Worm (Caenorhabditis elegans): ENCODE results near the gene F46C8.1.

DNA sequence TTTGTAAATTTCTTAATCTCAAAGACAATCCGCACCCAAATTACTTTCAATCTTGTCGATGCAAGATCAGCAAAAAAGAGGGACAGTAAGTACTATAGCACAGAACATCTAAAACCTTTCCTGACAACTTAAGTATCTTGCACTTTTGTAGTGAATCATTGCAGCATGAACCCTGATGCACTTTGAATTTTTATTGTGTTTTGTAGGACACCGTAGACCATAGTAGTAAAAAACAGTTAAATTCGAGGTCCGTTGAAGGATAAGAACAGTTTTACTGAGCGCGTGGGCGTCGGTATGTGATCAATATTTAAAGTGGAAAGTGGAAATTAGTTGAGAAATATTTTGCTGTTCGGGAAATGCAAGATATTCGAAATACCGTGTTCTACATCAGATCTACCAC is 34.0 kb downstream of the F46C8.1 start:
- TF ChIP-seq arid-1 (GFP tag; conservative IDR thresholded peaks at IDR 0.05) (no peak), ces-1 (GFP tag; optimal IDR thresholded peaks at IDR 0.05) (no peak)
